Fruit fly (Drosophila melanogaster) whole organism, embryonic: ENCODE data around the gene CG31548.

ENCODE experiments used
- ATbp ChIP-seq: fragments of 200-800 bp; sonication (Bioruptor generic); optimal IDR thresholded peaks from 2 replicates; lab custom pipeline; 2017; ENCODE audit warnings: missing biosample characterization, mild to moderate bottlenecking, missing genetic modification characterization, missing genetic modification reagents
- CG10209 ChIP-seq: fragments of 200-800 bp; sonication (Bioruptor generic); optimal IDR thresholded peaks from 3 replicates; lab custom pipeline; 2017; ENCODE audit warnings: missing biosample characterization, mild to moderate bottlenecking, missing genetic modification characterization, missing genetic modification reagents
- CG10979 ChIP-seq: fragments of 200-800 bp; sonication (Bioruptor generic); optimal IDR thresholded peaks from 2 replicates; lab custom pipeline; 2018; ENCODE audit warnings: missing biosample characterization, mild to moderate bottlenecking, missing genetic modification characterization, moderate library complexity
- CG12659 ChIP-seq: fragments of 200-800 bp; sonication (Bioruptor generic); optimal IDR thresholded peaks from 3 replicates; lab custom pipeline; 2017; ENCODE audit warnings: mild to moderate bottlenecking, missing biosample characterization, missing genetic modification reagents, missing genetic modification characterization
- CG12744 ChIP-seq: fragments of 200-800 bp; sonication (Bioruptor generic); optimal IDR thresholded peaks from 2 replicates; lab custom pipeline; 2016; ENCODE audit warnings: missing biosample characterization, missing genetic modification characterization
- CG12769 ChIP-seq: fragments of 200-800 bp; sonication (Bioruptor generic); optimal IDR thresholded peaks from 2 replicates; lab custom pipeline; 2019; ENCODE audit warnings: missing biosample characterization, mild to moderate bottlenecking, missing genetic modification characterization, moderate library complexity
- CG15601 ChIP-seq: fragments of 200-800 bp; sonication (Bioruptor generic); optimal IDR thresholded peaks from 3 replicates; lab custom pipeline; 2019; ENCODE audit warnings: missing biosample characterization, mild to moderate bottlenecking, missing genetic modification characterization, moderate library complexity
- CG1602 ChIP-seq: fragments of 200-800 bp; sonication (Bioruptor generic); optimal IDR thresholded peaks from 3 replicates; lab custom pipeline; 2016; ENCODE audit warnings: missing biosample characterization, missing genetic modification characterization
- CG16779 ChIP-seq: fragments of 200-800 bp; sonication (Bioruptor generic); IDR thresholded peaks from 2 replicates; pipeline ENCODE4 v1.3.6; 2022; ENCODE audit warnings: missing biosample characterization, missing genetic modification characterization
- CG17361 ChIP-seq: fragments of 200-800 bp; sonication (Bioruptor generic); IDR thresholded peaks from 3 replicates; pipeline ENCODE4 v1.3.6; 2022; ENCODE audit warnings: missing biosample characterization, missing genetic modification characterization
- CG17802 ChIP-seq: fragments of 200-800 bp; sonication (Bioruptor generic); optimal IDR thresholded peaks from 2 replicates; lab custom pipeline; 2018; ENCODE audit warnings: missing biosample characterization, mild to moderate bottlenecking, missing genetic modification characterization, moderate library complexity
- CG18262 ChIP-seq: fragments of 200-800 bp; optimal IDR thresholded peaks from 3 replicates; lab custom pipeline; 2019; ENCODE audit warnings: missing biosample characterization, mild to moderate bottlenecking, missing genetic modification characterization, moderate library complexity
- CG31388 ChIP-seq: fragments of 200-800 bp; sonication (Bioruptor generic); optimal IDR thresholded peaks from 2 replicates; lab custom pipeline; 2016; ENCODE audit warnings: missing biosample characterization, missing genetic modification characterization
- CG34224 ChIP-seq: fragments of 200-800 bp; sonication (Bioruptor generic); IDR thresholded peaks from 3 replicates; pipeline ENCODE4 v1.3.6; 2022; ENCODE audit warnings: missing biosample characterization, missing genetic modification characterization; ENCODE audit not compliant: partially characterized antibody
- CG34376 ChIP-seq: fragments of 200-800 bp; sonication (Bioruptor generic); optimal IDR thresholded peaks from 2 replicates; lab custom pipeline; 2018; ENCODE audit warnings: missing biosample characterization, mild to moderate bottlenecking, missing genetic modification characterization
- CG6765 ChIP-seq: fragments of 200-800 bp; sonication (Bioruptor generic); optimal IDR thresholded peaks from 3 replicates; lab custom pipeline; 2017; ENCODE audit warnings: missing biosample characterization, mild to moderate bottlenecking, missing genetic modification characterization
- CG7372 ChIP-seq: fragments of 200-800 bp; sonication (Bioruptor generic); IDR thresholded peaks from 2 replicates; pipeline ENCODE4 v1.3.6; 2022; ENCODE audit warnings: missing biosample characterization, missing genetic modification characterization
- CG8765 ChIP-seq: fragments of 200-800 bp; sonication (Bioruptor generic); IDR thresholded peaks from 2 replicates; pipeline ENCODE4 v1.3.6; 2022; ENCODE audit warnings: missing biosample characterization, missing genetic modification characterization
- CG9437 ChIP-seq: fragments of 200-800 bp; sonication (Bioruptor generic); optimal IDR thresholded peaks from 2 replicates; lab custom pipeline; 2018; ENCODE audit warnings: missing biosample characterization, mild to moderate bottlenecking, missing genetic modification characterization
- CG9932 ChIP-seq: fragments of 200-800 bp; sonication (Bioruptor generic); IDR thresholded peaks from 2 replicates; pipeline ENCODE4 v1.3.6; 2022; ENCODE audit warnings: missing biosample characterization, missing genetic modification characterization
- D19A ChIP-seq: fragments of 200-800 bp; optimal IDR thresholded peaks from 3 replicates; lab custom pipeline; 2019; ENCODE audit warnings: missing biosample characterization, mild to moderate bottlenecking, missing genetic modification characterization, moderate library complexity
- D19B ChIP-seq: fragments of 200-800 bp; sonication (Bioruptor generic); optimal IDR thresholded peaks from 2 replicates; lab custom pipeline; 2017; ENCODE audit warnings: missing biosample characterization, mild to moderate bottlenecking, missing genetic modification characterization
- ERR ChIP-seq: fragments of 200-800 bp; sonication (Bioruptor generic); optimal IDR thresholded peaks from 2 replicates; lab custom pipeline; 2016; ENCODE audit warnings: missing biosample characterization, missing genetic modification characterization
- H15 ChIP-seq: fragments of 200-800 bp; sonication (Bioruptor generic); IDR thresholded peaks from 3 replicates; pipeline ENCODE4 v1.3.6; 2022; ENCODE audit warnings: missing biosample characterization, missing genetic modification characterization
- HLH3B ChIP-seq: fragments of 200-800 bp; sonication (Bioruptor generic); IDR thresholded peaks from 2 replicates; pipeline ENCODE4 v1.3.6; 2022; ENCODE audit warnings: missing biosample characterization, missing genetic modification characterization
- HLHmδ ChIP-seq: fragments of 200-800 bp; sonication (Bioruptor generic); optimal IDR thresholded peaks from 2 replicates; lab custom pipeline; 2018; ENCODE audit warnings: missing biosample characterization, mild to moderate bottlenecking, missing genetic modification characterization, moderate library complexity
- Kr ChIP-seq: fragments of 200-800 bp; sonication (Bioruptor generic); optimal IDR thresholded peaks from 2 replicates; lab custom pipeline; 2017; ENCODE audit warnings: missing biosample characterization, mild to moderate bottlenecking, missing genetic modification characterization
- MBD-R2 ChIP-seq: fragments of 200-800 bp; sonication (Bioruptor generic); IDR thresholded peaks from 2 replicates; pipeline ENCODE4 v1.3.6; 2022; ENCODE audit warnings: missing biosample characterization, missing genetic modification characterization
- Mad ChIP-seq: fragments of 200-800 bp; sonication (Bioruptor generic); optimal IDR thresholded peaks from 2 replicates; lab custom pipeline; 2016; ENCODE audit warnings: missing biosample characterization, missing genetic modification characterization
- Spps ChIP-seq: fragments of 200-800 bp; sonication (Bioruptor generic); optimal IDR thresholded peaks from 2 replicates; lab custom pipeline; 2018; ENCODE audit warnings: missing biosample characterization, mild to moderate bottlenecking, missing genetic modification characterization
- Taf1 ChIP-seq: fragments of 200-800 bp; sonication (Bioruptor generic); IDR thresholded peaks from 2 replicates; pipeline ENCODE4 v1.3.6; 2022; ENCODE audit warnings: missing biosample characterization, missing genetic modification characterization
- ab ChIP-seq: fragments of 200-800 bp; sonication (Bioruptor generic); optimal IDR thresholded peaks from 2 replicates; lab custom pipeline; 2016; ENCODE audit warnings: missing biosample characterization, missing genetic modification characterization
- cato ChIP-seq: fragments of 200-800 bp; sonication (Bioruptor generic); optimal IDR thresholded peaks from 2 replicates; lab custom pipeline; 2016; ENCODE audit warnings: missing biosample characterization, missing genetic modification characterization, borderline replicate concordance
- chn ChIP-seq: fragments of 200-800 bp; sonication (Bioruptor generic); optimal IDR thresholded peaks from 2 replicates; lab custom pipeline; 2016; ENCODE audit warnings: missing biosample characterization, missing genetic modification characterization
- dysf ChIP-seq: fragments of 200-800 bp; sonication (Bioruptor generic); IDR thresholded peaks from 3 replicates; pipeline ENCODE4 v1.3.6; 2022; ENCODE audit warnings: missing biosample characterization, missing genetic modification characterization
- eve ChIP-seq, 2 experiments: fragments of >200 bp; optimal IDR thresholded peaks; 2 replicates each; lab custom pipeline; 2017; ENCODE audit warnings: missing biosample characterization in 2 of 2, missing genetic modification characterization in 2 of 2
- gro ChIP-seq: fragments of 200-800 bp; sonication (Bioruptor generic); optimal IDR thresholded peaks from 2 replicates; lab custom pipeline; 2016; ENCODE audit warnings: missing biosample characterization, missing genetic modification characterization
- hth ChIP-seq: fragments of >200 bp; optimal IDR thresholded peaks from 2 replicates; lab custom pipeline; 2017; ENCODE audit warnings: inconsistent platforms
- jing ChIP-seq: fragments of 200-800 bp; sonication (Bioruptor generic); optimal IDR thresholded peaks from 2 replicates; lab custom pipeline; 2018; ENCODE audit warnings: missing biosample characterization, mild to moderate bottlenecking, missing genetic modification characterization
- maf-S ChIP-seq: fragments of 200-800 bp; sonication (Bioruptor generic); optimal IDR thresholded peaks from 2 replicates; lab custom pipeline; 2016; ENCODE audit warnings: missing biosample characterization, missing genetic modification characterization
- mirr ChIP-seq: fragments of 200-800 bp; sonication (Bioruptor generic); optimal IDR thresholded peaks from 3 replicates; lab custom pipeline; 2018; ENCODE audit warnings: missing biosample characterization, mild to moderate bottlenecking, missing genetic modification characterization
- nerfin-2 ChIP-seq: fragments of 200-800 bp; sonication (Bioruptor generic); IDR thresholded peaks from 2 replicates; pipeline ENCODE4 v1.3.6; 2022; ENCODE audit warnings: missing biosample characterization, missing genetic modification characterization; ENCODE audit not compliant: partially characterized antibody
- peb ChIP-seq: fragments of 200-800 bp; sonication (Bioruptor generic); IDR thresholded peaks from 2 replicates; pipeline ENCODE4 v1.3.6; 2022; ENCODE audit warnings: missing biosample characterization, missing genetic modification characterization
- phol ChIP-seq: fragments of 200-800 bp; sonication (Bioruptor generic); optimal IDR thresholded peaks from 3 replicates; lab custom pipeline; 2018; ENCODE audit warnings: missing biosample characterization, mild to moderate bottlenecking, missing genetic modification characterization, moderate library complexity
- pzg ChIP-seq: fragments of 200-800 bp; sonication (Bioruptor generic); optimal IDR thresholded peaks from 3 replicates; lab custom pipeline; 2018; ENCODE audit warnings: missing biosample characterization, mild to moderate bottlenecking, missing genetic modification characterization, moderate library complexity
- run ChIP-seq: fragments of 200-800 bp; sonication (Bioruptor generic); optimal IDR thresholded peaks from 3 replicates; lab custom pipeline; 2018; ENCODE audit warnings: missing biosample characterization, mild to moderate bottlenecking, missing genetic modification characterization
- seq ChIP-seq: fragments of 200-800 bp; sonication (Bioruptor generic); IDR thresholded peaks from 2 replicates; pipeline ENCODE4 v1.3.6; 2022; ENCODE audit warnings: missing biosample characterization, missing genetic modification characterization
- stc ChIP-seq: fragments of 200-800 bp; sonication (Bioruptor generic); IDR thresholded peaks from 2 replicates; pipeline ENCODE4 v1.3.6; 2022; ENCODE audit warnings: missing biosample characterization, missing genetic modification characterization
- tx ChIP-seq: fragments of 200-800 bp; sonication (Bioruptor generic); optimal IDR thresholded peaks from 2 replicates; lab custom pipeline; 2016; ENCODE audit warnings: missing biosample characterization, missing genetic modification characterization
- vvl ChIP-seq: fragments of 200-800 bp; sonication (Bioruptor generic); IDR thresholded peaks from 2 replicates; pipeline ENCODE4 v1.3.6; 2022; ENCODE audit warnings: missing biosample characterization, missing genetic modification characterization
- zen2 ChIP-seq: fragments of 200-800 bp; sonication (Bioruptor generic); IDR thresholded peaks from 3 replicates; pipeline ENCODE4 v1.3.6; 2022; ENCODE audit warnings: missing biosample characterization, missing genetic modification characterization; ENCODE audit not compliant: partially characterized antibody

The CG31548 gene

dm6 chr3R:5591398-5591853, 45.2 kb downstream of the CG31548 start, which contains the start of the genes noi and Vha26 (continued):
- TF ChIP-seq ab (GFP tag; lab: Kevin White, UChicago) (no peak), HLHmδ (no peak), CG10209 (GFP tag; lab: Kevin White, UChicago) (no peak), Kr (no peak), maf-S (peak; percentile 6), CG9437 (GFP tag; lab: Kevin White, UChicago) (no peak), vvl (GFP tag; lab: Robert Waterston, UW) (peak; percentile 18; the same call in 1 of the 2 replicates), Mad (GFP tag; lab: Kevin White, UChicago) (peak; percentile 13), CG7372 (GFP tag; lab: Robert Waterston, UW) (peak; percentile 21; the same call in 1 of the 2 replicates), CG31388 (no peak), jing (no peak), D19A (tag; lab: Kevin White, UChicago) (peak; percentile 95), peb (GFP tag; lab: Robert Waterston, UW) (no peak), phol (tag; lab: Kevin White, UChicago) (peak; percentile 76), hth (lab: Kevin White, UChicago) (no peak), CG12659 (GFP tag; lab: Kevin White, UChicago) (peak; percentile 81), CG15601 (peak; percentile 68), cato (GFP tag; lab: Kevin White, UChicago) (no peak), eve (GFP tag; optimal IDR thresholded peaks at IDR 0.05; lab: Kevin White, UChicago) (no peak), nerfin-2 (GFP tag; lab: Robert Waterston, UW) (peak; percentile 30; the same call in 1 of the 2 replicates), H15 (GFP tag; lab: Robert Waterston, UW) (no peak), mirr (peak; percentile 31), Taf1 (GFP tag; lab: Robert Waterston, UW) (no peak), CG9932 (peak; percentile 61; the same call in 1 of the 2 replicates), stc (no peak), CG8765 (0 out of 2 replicates have a peak, but pooled peaks have one; percentile 25), chn (no peak), HLH3B (no peak), ERR (GFP tag; lab: Kevin White, UChicago) (no peak), gro (GFP tag; lab: Kevin White, UChicago) (no peak), CG34376 (GFP tag; lab: Kevin White, UChicago) (no peak), run (tag; lab: Kevin White, UChicago) (no peak), dysf (0 out of 3 replicates have a peak, but pooled peaks have one; percentile 35), CG16779 (GFP tag; lab: Robert Waterston, UW) (no peak), D19B (GFP tag; lab: Kevin White, UChicago) (no peak), CG18262 (tag; lab: Kevin White, UChicago) (peak; percentile 37), zen2 (GFP tag; lab: Robert Waterston, UW) (no peak), CG12769 (tag; lab: Kevin White, UChicago) (no peak), CG10979 (tag; lab: Kevin White, UChicago) (peak; percentile 21), ATbp (GFP tag; lab: Kevin White, UChicago) (no peak), CG1602 (no peak), tx (GFP tag; lab: Kevin White, UChicago) (no peak), seq (GFP tag; lab: Robert Waterston, UW) (no peak), CG17361 (GFP tag; lab: Robert Waterston, UW) (peak; percentile 74; the same call in 2 of the 3 replicates), CG17802 (tag; lab: Kevin White, UChicago) (peak; percentile 94), MBD-R2 (GFP tag; lab: Robert Waterston, UW) (peak; percentile 61), CG12744 (GFP tag; lab: Kevin White, UChicago) (peak; percentile 19), CG34224 (GFP tag; lab: Robert Waterston, UW) (peak; percentile 47; the same call in 2 of the 3 replicates), CG6765 (GFP tag; lab: Kevin White, UChicago) (no peak), pzg (GFP tag; lab: Kevin White, UChicago) (peak; percentile 90), Spps (peak; percentile 12)
